Fruit fly (Drosophila melanogaster): Measurements from ENCODE around the gene Kul.

dm6 chr3R:29701739-29702138, 23.9 kb upstream of the Kul start:
- TF ChIP-seq dmrt11E (tag; optimal IDR thresholded peaks at IDR 0.05), result no peak
- no peak for TF ChIP-seq CG4360 (GFP tag; IDR thresholded peaks at IDR 0.05)

Measured in whole organism, embryonic.